Fruit fly (Drosophila melanogaster): ENCODE measurements around the gene CG15022.

dm6 chr3L:4501406-4501805, 41.3 kb upstream of the CG15022 start:
- no peak for TF ChIP-seq CG33017 (tag; optimal IDR thresholded peaks at IDR 0.05)
- TF ChIP-seq cic (GFP tag; optimal IDR thresholded peaks at IDR 0.05): no peak
- TF ChIP-seq Mnt (GFP tag; optimal IDR thresholded peaks at IDR 0.05): no peak
- no peak for TF ChIP-seq tj (GFP tag; optimal IDR thresholded peaks at IDR 0.05)
- TF ChIP-seq kay (GFP tag; ENCODE audit: borderline replicate concordance): no peak
- no peak for TF ChIP-seq cnc (optimal IDR thresholded peaks at IDR 0.05)
- no peak for TF ChIP-seq CG5204 (GFP tag; optimal IDR thresholded peaks at IDR 0.05)
- TF ChIP-seq Crg-1 (GFP tag; optimal IDR thresholded peaks at IDR 0.05): no peak
- no peak for TF ChIP-seq Clk (GFP tag; optimal IDR thresholded peaks at IDR 0.05)
- TF ChIP-seq pad (GFP tag; optimal IDR thresholded peaks at IDR 0.05): no peak
- no peak for TF ChIP-seq CG1620 (GFP tag; optimal IDR thresholded peaks at IDR 0.05)

Data from whole organism, adult.